Worm (Caenorhabditis elegans) whole organism, L4 larva: Measurements from ENCODE around the gene ubc-20.

Source experiments
- D1046.2 ChIP-seq: fragments of 200-800 bp; sonication (Bioruptor generic); IDR thresholded peaks from 2 replicates; pipeline ENCODE4 v1.3.6; 2022; ENCODE audit warnings: missing genetic modification characterization, missing compliant biosample characterization
- F26F4.8 ChIP-seq: fragments of 200-800 bp; sonication (Bioruptor generic); conservative IDR thresholded peaks from 2 replicates; pipeline ENCODE4 v1.3.6; 2022; ENCODE audit warnings: missing genetic modification characterization, missing compliant biosample characterization
- T20F7.1 ChIP-seq: fragments of 200-800 bp; sonication (Bioruptor generic); optimal IDR thresholded peaks from 2 replicates; lab custom pipeline; 2018; ENCODE audit warnings: mild to moderate bottlenecking, missing genetic modification characterization, missing compliant biosample characterization
- Y75B8A.6 ChIP-seq: fragments of 200-800 bp; sonication (Bioruptor generic); IDR thresholded peaks from 2 replicates; pipeline ENCODE4 v1.3.6; 2022; ENCODE audit warnings: missing genetic modification reagents, missing genetic modification characterization, missing compliant biosample characterization
- ZK546.5 ChIP-seq, 2 experiments: sonication (generic microtip); optimal IDR thresholded peaks; 2 replicates each; lab custom pipeline; 2017; ENCODE audit warnings: missing biosample characterization in 2 of 2, missing genetic modification characterization in 2 of 2
- aha-1 ChIP-seq: fragments of 150-350 bp; peaks from one replicate; lab custom pipeline; 2014; ENCODE audit warnings: missing biosample characterization, missing genetic modification characterization
- ceh-44 ChIP-seq: fragments of 200-800 bp; sonication (Bioruptor generic); IDR thresholded peaks from 2 replicates; pipeline ENCODE4 v1.3.6; 2022; ENCODE audit warnings: missing genetic modification reagents, missing genetic modification characterization, missing compliant biosample characterization
- cey-2 ChIP-seq: sonication (generic microtip); optimal IDR thresholded peaks from 3 replicates; lab custom pipeline; 2017; ENCODE audit warnings: missing genetic modification characterization, mild to moderate bottlenecking, missing compliant biosample characterization, antibody characterized with exemption, borderline replicate concordance; ENCODE audit not compliant: insufficient read depth
- ctbp-1 ChIP-seq: fragments of 200-800 bp; sonication (Bioruptor generic); IDR thresholded peaks from 2 replicates; pipeline ENCODE4 v1.3.6; 2022; ENCODE audit warnings: missing genetic modification reagents, missing genetic modification characterization, missing compliant biosample characterization
- daf-12 ChIP-seq: fragments of 150-350 bp; optimal IDR thresholded peaks from 2 replicates; lab custom pipeline; 2014; ENCODE audit warnings: missing biosample characterization, missing genetic modification reagents, missing genetic modification characterization
- daf-16 ChIP-seq, 3 experiments: sonication (generic microtip); optimal IDR thresholded peaks; 2 replicates each; lab custom pipeline; 2016 to 2017; ENCODE audit warnings: missing genetic modification characterization in 3 of 3, missing genetic modification reagents in 3 of 3, mild to moderate bottlenecking in 2 of 3, missing compliant biosample characterization in 2 of 3, missing biosample characterization in 1 of 3, moderate library complexity in 1 of 3
- egl-27 ChIP-seq: sonication (generic microtip); optimal IDR thresholded peaks from 3 replicates; lab custom pipeline; 2017; ENCODE audit warnings: missing biosample characterization, missing genetic modification reagents, missing genetic modification characterization
- fkh-10 ChIP-seq: fragments of 150-350 bp; optimal IDR thresholded peaks from 2 replicates; lab custom pipeline; 2014; ENCODE audit warnings: missing biosample characterization, missing genetic modification reagents, missing genetic modification characterization
- fos-1 ChIP-seq: fragments of 150-350 bp; optimal IDR thresholded peaks from 2 replicates; lab custom pipeline; 2014; ENCODE audit warnings: missing biosample characterization, missing genetic modification characterization
- hmg-1.1 ChIP-seq: fragments of 200-800 bp; sonication (Bioruptor generic); IDR thresholded peaks from 2 replicates; pipeline ENCODE4 v1.3.6; 2022; ENCODE audit warnings: missing genetic modification reagents, missing genetic modification characterization, missing compliant biosample characterization
- jun-1 ChIP-seq: fragments of 150-350 bp; optimal IDR thresholded peaks from 2 replicates; lab custom pipeline; 2014; ENCODE audit warnings: missing biosample characterization, missing genetic modification reagents, missing genetic modification characterization
- lim-7 ChIP-seq: fragments of 200-800 bp; sonication (Bioruptor generic); IDR thresholded peaks from 2 replicates; pipeline ENCODE4 v1.3.6; 2022; ENCODE audit warnings: missing genetic modification characterization, missing compliant biosample characterization
- lin-15B ChIP-seq: fragments of 150-350 bp; sonication (generic microtip); optimal IDR thresholded peaks from 3 replicates; lab custom pipeline; 2014; ENCODE audit warnings: missing biosample characterization, missing genetic modification characterization
- lin-39 ChIP-seq: fragments of 150-350 bp; optimal IDR thresholded peaks from 2 replicates; lab custom pipeline; 2014; ENCODE audit warnings: missing biosample characterization, missing genetic modification reagents, missing genetic modification characterization
- mes-2 ChIP-seq: sonication (generic microtip); optimal IDR thresholded peaks from 2 replicates; lab custom pipeline; 2016; ENCODE audit warnings: missing genotype, mild to moderate bottlenecking, missing genetic modification characterization, missing compliant biosample characterization; ENCODE audit not compliant: poor library complexity, severe bottlenecking
- nhr-111 ChIP-seq: fragments of 200-800 bp; sonication (Bioruptor generic); optimal IDR thresholded peaks from 2 replicates; lab custom pipeline; 2018; ENCODE audit warnings: mild to moderate bottlenecking, missing genetic modification characterization, missing compliant biosample characterization
- nhr-28 ChIP-seq: fragments of 150-350 bp; optimal IDR thresholded peaks from 2 replicates; lab custom pipeline; 2014; ENCODE audit warnings: missing biosample characterization, missing genetic modification characterization
- pha-4 ChIP-seq, 2 experiments: fragments of 150-350 bp in 1 of 2; fragments of 200-800 bp in 1 of 2; sonication (Bioruptor generic) in 1 of 2; IDR thresholded peaks in 1 of 2; optimal IDR thresholded peaks in 1 of 2; 2 replicates each; pipeline versions ENCODE4 v1.3.6 to Lab custom; 2014 to 2022; ENCODE audit warnings: missing genetic modification characterization in 2 of 2, missing genetic modification reagents in 2 of 2, missing biosample characterization in 1 of 2, missing compliant biosample characterization in 1 of 2
- set-16 ChIP-seq: fragments of 200-800 bp; sonication (Bioruptor generic); IDR thresholded peaks from 2 replicates; pipeline ENCODE4 v1.3.6; 2022; ENCODE audit warnings: missing genetic modification reagents, missing genetic modification characterization, missing compliant biosample characterization
- snpc-4 ChIP-seq: fragments of 150-350 bp; optimal IDR thresholded peaks from 2 replicates; lab custom pipeline; 2014; ENCODE audit warnings: missing biosample characterization, missing genetic modification characterization
- unc-130 ChIP-seq: sonication (generic microtip); optimal IDR thresholded peaks from 2 replicates; lab custom pipeline; 2016; ENCODE audit warnings: missing genetic modification reagents, missing genetic modification characterization, missing compliant biosample characterization
- unc-39 ChIP-seq: sonication (generic microtip); optimal IDR thresholded peaks from 2 replicates; lab custom pipeline; 2017; ENCODE audit warnings: missing biosample characterization, missing genetic modification characterization
- unc-62 ChIP-seq, 3 experiments: fragments of 150-350 bp in 1 of 3; sonication (generic microtip); optimal IDR thresholded peaks in 2 of 3; peaks in 1 of 3; 1 replicate in 1 of 3; 2 replicates in 2 of 3; lab custom pipeline; 2014 to 2017; ENCODE audit warnings: missing biosample characterization in 3 of 3, missing genetic modification characterization in 3 of 3, missing genetic modification reagents in 3 of 3, missing genotype in 1 of 3
- zip-11 ChIP-seq: fragments of 200-800 bp; sonication (Bioruptor generic); IDR thresholded peaks from 2 replicates; pipeline ENCODE4 v1.3.6; 2022; ENCODE audit warnings: missing genetic modification characterization, missing compliant biosample characterization
- ztf-7 ChIP-seq: fragments of 150-350 bp; optimal IDR thresholded peaks from 2 replicates; lab custom pipeline; 2014; ENCODE audit warnings: missing biosample characterization, missing genetic modification characterization

The ubc-20 gene

ce11 chrIII:208793-209694, 20.4 kb downstream of the ubc-20 start:
- peak; percentile 94 for TF ChIP-seq aha-1
- TF ChIP-seq zip-11 (GFP tag; lab: Robert Waterston, UW): no peak

- TF ChIP-seq lin-15B (tag; lab: Kevin White, UChicago) (no peak), ceh-44 (no peak), nhr-111 (GFP tag; lab: Kevin White, UChicago) (no peak), lim-7 (GFP tag; lab: Robert Waterston, UW) (no peak), F26F4.8 (GFP tag; lab: Robert Waterston, UW) (no peak), pha-4 (GFP tag; IDR thresholded peaks at IDR 0.05; lab: Robert Waterston, UW) (no peak), pha-4 (tag; optimal IDR thresholded peaks at IDR 0.05; lab: Kevin White, UChicago) (no peak), daf-12 (tag; lab: Kevin White, UChicago) (no peak), nhr-28 (tag; lab: Kevin White, UChicago) (no peak), unc-130 (no peak), snpc-4 (tag; lab: Kevin White, UChicago) (no peak), aha-1 (no peak), zip-11 (GFP tag; lab: Robert Waterston, UW) (no peak), jun-1 (tag; lab: Kevin White, UChicago) (no peak)
Measured at ce11 chrIII:209695-210091, 21.1 kb downstream of the ubc-20 start, which contains the start of gene klp-20. Gene klp-20, plus strand, starts transcription at chrIII:209992.

- TF ChIP-seq daf-16 (GFP tag; optimal IDR thresholded peaks at IDR 0.05; lab: Kevin White, UChicago): no peak
- no peak for TF ChIP-seq daf-16 (tag; optimal IDR thresholded peaks at IDR 0.05; lab: Kevin White, UChicago)
- no peak for TF ChIP-seq T20F7.1 (GFP tag; lab: Kevin White, UChicago)
- 0 out of 2 replicates have a peak, but pooled peaks have one; percentile 17 for TF ChIP-seq ctbp-1
- no peak for TF ChIP-seq cey-2
- peak; percentile 15 for TF ChIP-seq fkh-10
- no peak for TF ChIP-seq lin-15B (tag; lab: Kevin White, UChicago)
Measured at ce11 chrIII:211387-211786, 22.7 kb downstream of the ubc-20 start.

- TF ChIP-seq D1046.2 (GFP tag; lab: Robert Waterston, UW) (no peak), Y75B8A.6 (GFP tag; lab: Robert Waterston, UW) (no peak), ZK546.5 (tag; optimal IDR thresholded peaks at IDR 0.05; lab: Kevin White, UChicago) (no peak), fos-1 (tag; lab: Kevin White, UChicago) (no peak), mes-2 (no peak), ztf-7 (tag; lab: Kevin White, UChicago) (no peak), unc-62 (GFP tag; optimal IDR thresholded peaks at IDR 0.05 in 1 of 2; lab: Kevin White, UChicago) (peak in 1 of 2 experiments; percentile 67), unc-62 (tag; optimal IDR thresholded peaks at IDR 0.05; lab: Kevin White, UChicago) (no peak), unc-39 (no peak), lin-39 (tag; lab: Kevin White, UChicago) (no peak), egl-27 (no peak), hmg-1.1 (GFP tag; lab: Robert Waterston, UW) (peak; percentile 62)
Measured at ce11 chrIII:220368-220767, 31.7 kb downstream of the ubc-20 start.

- peak; percentile 62 for TF ChIP-seq set-16 (GFP tag; lab: Robert Waterston, UW)
- no peak for TF ChIP-seq fos-1 (tag; lab: Kevin White, UChicago)
Measured at ce11 chrIII:222508-222907, 33.9 kb downstream of the ubc-20 start.
